Worm (Caenorhabditis elegans): ENCODE data around the gene C55A1.6.
"Not testable (repeated sequence)": the region's sequence is repeated elsewhere in the genome, so short reads cannot be mapped to it uniquely, and the experiment has no call there.

Gene C55A1.6

DNA sequence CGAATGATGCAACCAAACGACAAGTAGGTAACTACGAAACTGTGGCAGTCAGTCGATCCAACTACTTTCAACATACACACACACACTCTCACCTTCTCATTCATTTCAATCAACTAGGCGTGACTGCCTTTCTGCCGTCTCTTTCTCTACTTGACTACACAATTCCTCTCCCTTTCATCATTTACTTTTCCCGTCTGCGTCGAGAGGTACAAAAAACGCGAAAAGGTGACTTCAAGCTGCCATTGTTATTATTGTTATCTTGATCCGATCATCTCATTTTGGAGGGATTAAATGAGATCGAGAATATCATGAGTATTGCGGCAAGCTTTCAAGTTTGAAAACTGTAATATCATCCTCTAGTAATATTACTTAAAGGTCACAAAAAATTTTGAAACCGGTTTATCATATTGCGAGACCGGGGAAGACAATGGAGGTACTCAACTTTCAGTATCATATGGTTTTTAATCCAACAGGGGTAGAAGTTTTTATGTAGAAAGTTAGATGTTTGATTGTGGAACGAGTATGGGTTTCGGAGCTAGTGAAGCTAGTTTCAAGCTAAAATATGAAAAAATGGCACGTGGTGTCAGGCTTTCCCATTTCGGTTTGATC is 16.3 kb downstream of the C55A1.6 start (continued):
- peak; percentile 7 to 58 for TF ChIP-seq lin-35 (GFP tag; optimal IDR thresholded peaks at IDR 0.05)
- TF ChIP-seq lin-39 (tag; optimal IDR thresholded peaks at IDR 0.05) = no peak
- TF ChIP-seq nhr-77 (tag; optimal IDR thresholded peaks at IDR 0.05) = peak; percentile 50
- TF ChIP-seq ceh-90 (tag; optimal IDR thresholded peaks at IDR 0.05) = no peak
- peak; percentile 76 for TF ChIP-seq pag-3 (tag; optimal IDR thresholded peaks at IDR 0.05; ENCODE audit: borderline replicate concordance, insufficient read depth)

DNA sequence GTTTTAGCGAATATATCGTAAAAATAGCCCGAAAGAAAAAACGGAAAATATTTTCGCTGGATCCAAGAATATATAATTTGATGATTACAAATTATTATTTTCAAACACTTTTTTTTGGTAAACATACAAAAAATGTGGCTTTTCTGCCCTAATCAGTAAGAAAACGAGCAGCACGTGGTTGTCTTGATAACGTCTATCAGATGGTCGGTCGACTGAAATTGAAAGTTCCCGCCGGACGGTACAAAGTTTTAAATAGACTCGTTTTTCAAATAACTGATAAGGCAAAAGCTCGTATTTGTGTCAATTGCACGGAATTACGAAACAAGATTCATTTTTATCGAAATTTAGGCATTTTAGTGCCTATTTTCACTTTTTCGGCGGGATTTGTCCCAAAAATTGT is 18.9 kb downstream of the C55A1.6 start:
- peak in 1 of 2 experiments; percentile 61 for TF ChIP-seq mdl-1 (tag; optimal IDR thresholded peaks at IDR 0.05)
- TF ChIP-seq isw-1 (GFP tag; IDR thresholded peaks at IDR 0.05) = no peak
- TF ChIP-seq lir-3 (tag; optimal IDR thresholded peaks at IDR 0.05; ENCODE audit: poor library complexity) = no peak
- no peak for TF ChIP-seq efl-1 (optimal IDR thresholded peaks at IDR 0.05)
- no peak for TF ChIP-seq efl-1 (GFP tag; optimal IDR thresholded peaks at IDR 0.05 in 1 of 2)
- no peak for TF ChIP-seq unc-62 (GFP tag; optimal IDR thresholded peaks at IDR 0.05)
- peak; percentile 63 for TF ChIP-seq nhr-90 (tag; optimal IDR thresholded peaks at IDR 0.05; ENCODE audit: poor library complexity)
- no peak for TF ChIP-seq ceh-8 (GFP tag; optimal IDR thresholded peaks at IDR 0.05)
- TF ChIP-seq rnt-1 (tag; optimal IDR thresholded peaks at IDR 0.05) = no peak
- TF ChIP-seq blmp-1 (tag; optimal IDR thresholded peaks at IDR 0.05) = peak; percentile 46
- no peak for TF ChIP-seq lin-39 (tag; optimal IDR thresholded peaks at IDR 0.05)
- no peak for TF ChIP-seq pax-3 (tag; optimal IDR thresholded peaks at IDR 0.05)
- TF ChIP-seq lin-14 (GFP tag; optimal IDR thresholded peaks at IDR 0.05) = no peak
- no peak for TF ChIP-seq egl-13 (tag; optimal IDR thresholded peaks at IDR 0.05)
- no peak for TF ChIP-seq nhr-71 (tag; optimal IDR thresholded peaks at IDR 0.05)
- TF ChIP-seq nhr-20 (tag; optimal IDR thresholded peaks at IDR 0.05) = peak; percentile 62
- TF ChIP-seq pqm-1 (tag; optimal IDR thresholded peaks at IDR 0.05) = peak; percentile 13
- no peak for TF ChIP-seq swsn-7 (tag; optimal IDR thresholded peaks at IDR 0.05)
- no peak for TF ChIP-seq ztf-4 (tag; optimal IDR thresholded peaks at IDR 0.05)
- no peak for TF ChIP-seq Y116A8C.19 (tag; optimal IDR thresholded peaks at IDR 0.05; ENCODE audit: borderline replicate concordance)
- no peak for TF ChIP-seq zip-4 (GFP tag; optimal IDR thresholded peaks at IDR 0.05)
- peak in 1 of 2 experiments; percentile 58 for TF ChIP-seq lin-35 (GFP tag; optimal IDR thresholded peaks at IDR 0.05)
- TF ChIP-seq nhr-237 (tag; optimal IDR thresholded peaks at IDR 0.05) = no peak
- TF ChIP-seq elt-2 (tag; optimal IDR thresholded peaks at IDR 0.05) = peak; percentile 98
- no peak for TF ChIP-seq egl-27 (tag; optimal IDR thresholded peaks at IDR 0.05)
- no peak for TF ChIP-seq ces-1 (GFP tag; optimal IDR thresholded peaks at IDR 0.05)
- no peak for TF ChIP-seq sox-4 (tag; optimal IDR thresholded peaks at IDR 0.05)
- no peak for TF ChIP-seq snu-23 (GFP tag; optimal IDR thresholded peaks at IDR 0.05)
- no peak for TF ChIP-seq nhr-76 (tag; optimal IDR thresholded peaks at IDR 0.05)
- TF ChIP-seq C34B4.2 (tag; optimal IDR thresholded peaks at IDR 0.05) = no peak

DNA sequence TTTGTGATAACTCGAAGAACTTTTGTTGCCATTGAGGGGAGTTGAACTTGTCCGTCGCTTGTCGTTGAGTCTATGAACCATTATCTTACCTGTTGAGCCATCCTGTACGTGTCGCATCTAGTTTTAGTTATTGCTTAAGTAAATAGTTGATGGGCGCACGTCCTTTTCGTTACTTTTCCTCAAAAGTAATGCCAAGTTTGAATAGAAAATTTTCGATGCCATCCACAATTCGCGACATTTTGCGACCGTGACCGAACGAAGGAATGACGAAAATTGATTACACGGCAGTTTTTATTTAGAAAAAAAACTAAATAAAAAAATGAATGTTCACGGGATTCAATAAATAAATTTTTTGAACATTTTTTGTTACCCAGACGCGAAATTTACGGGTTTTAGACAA is 20.4 kb downstream of the C55A1.6 start, which contains the start of gene F53E4.1:
TSS of gene F53E4.1 (minus strand) at position 101 of the 400 bp plus-strand sequence.
- TF ChIP-seq xbp-1, vab-15, C04F5.9 (tag; optimal IDR thresholded peaks at IDR 0.05): not testable (repeated sequence)

DNA sequence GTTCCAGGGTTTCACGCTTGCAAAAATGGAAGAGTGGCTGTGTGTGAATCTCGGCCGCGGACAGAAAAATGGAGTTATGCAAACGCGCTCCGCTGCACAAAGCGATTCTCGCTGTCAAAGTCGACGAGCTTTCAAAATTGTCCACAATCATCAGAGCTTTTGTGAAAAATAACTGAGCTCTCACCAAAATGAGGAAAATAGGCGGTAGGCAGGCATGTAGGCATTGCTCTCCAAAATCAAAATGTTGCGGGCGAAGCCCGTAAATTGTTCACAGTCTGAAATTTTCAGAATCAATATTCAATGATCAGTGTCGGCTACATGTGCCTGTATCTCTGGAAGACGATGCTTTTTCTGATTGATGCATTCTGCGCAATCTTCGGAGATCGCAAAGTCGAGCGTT is 21.0 kb downstream of the C55A1.6 start, which contains the start of gene K06B4.4:
TSS of gene K06B4.4 (plus strand) at position 301 of the 400 bp plus-strand sequence.
- TF ChIP-seq pax-3 (tag; optimal IDR thresholded peaks at IDR 0.05) = no peak
- TF ChIP-seq unc-30 (tag; optimal IDR thresholded peaks at IDR 0.05) = no peak
- no peak for TF ChIP-seq unc-86 (tag; optimal IDR thresholded peaks at IDR 0.05)
- TF ChIP-seq nhr-19 (GFP tag; conservative IDR thresholded peaks at IDR 0.05) = no peak
- TF ChIP-seq pag-3 (tag; optimal IDR thresholded peaks at IDR 0.05; ENCODE audit: borderline replicate concordance, insufficient read depth) = no peak
- TF ChIP-seq ceh-8 (GFP tag; optimal IDR thresholded peaks at IDR 0.05) = no peak
- TF ChIP-seq nhr-77 (tag; optimal IDR thresholded peaks at IDR 0.05) = no peak
- TF ChIP-seq swsn-7 (tag; optimal IDR thresholded peaks at IDR 0.05) = no peak
- TF ChIP-seq aly-2 (tag; optimal IDR thresholded peaks at IDR 0.05) = no peak
- TF ChIP-seq egl-27 (tag; optimal IDR thresholded peaks at IDR 0.05) = no peak
- no peak for TF ChIP-seq ces-1 (GFP tag; optimal IDR thresholded peaks at IDR 0.05)
- TF ChIP-seq rnt-1 (tag; optimal IDR thresholded peaks at IDR 0.05) = no peak
- TF ChIP-seq nhr-84 (tag; optimal IDR thresholded peaks at IDR 0.05) = no peak
- TF ChIP-seq ceh-88 (GFP tag; IDR thresholded peaks at IDR 0.05) = no peak
- no peak for TF ChIP-seq lin-35 (GFP tag; optimal IDR thresholded peaks at IDR 0.05)
- no peak for TF ChIP-seq snpc-4 (tag; optimal IDR thresholded peaks at IDR 0.05)
- no peak for TF ChIP-seq fkh-4 (tag; optimal IDR thresholded peaks at IDR 0.05; ENCODE audit: borderline replicate concordance)
